Fruit fly (Drosophila melanogaster) whole organism, wandering third instar larva: ENCODE data around the gene Msp300.

Experiments used
- Abd-B ChIP-seq: fragments of >200 bp; optimal IDR thresholded peaks from 2 replicates; lab custom pipeline; 2017; ENCODE audit warnings: missing biosample characterization, missing genetic modification characterization
- Hr78 ChIP-seq: fragments of >200 bp; optimal IDR thresholded peaks from 2 replicates; lab custom pipeline; 2017; ENCODE audit warnings: missing biosample characterization, missing genetic modification characterization
- Hr83 ChIP-seq: fragments of 200-300 bp; sonication (Bioruptor generic); optimal IDR thresholded peaks from 2 replicates; lab custom pipeline; 2016; ENCODE audit warnings: missing biosample characterization, mild to moderate bottlenecking, missing genetic modification characterization, moderate library complexity; ENCODE audit not compliant: poor library complexity, severe bottlenecking
- dsf ChIP-seq: sonication (Bioruptor generic); optimal IDR thresholded peaks from 2 replicates; lab custom pipeline; 2016; ENCODE audit warnings: missing biosample characterization, missing genetic modification characterization, borderline replicate concordance
- ey ChIP-seq: fragments of 200-800 bp; sonication (Bioruptor generic); optimal IDR thresholded peaks from 2 replicates; lab custom pipeline; 2016; ENCODE audit warnings: missing biosample characterization, missing genetic modification characterization
- psq ChIP-seq: fragments of 200-800 bp; sonication (Bioruptor generic); optimal IDR thresholded peaks from 3 replicates; lab custom pipeline; 2017; ENCODE audit warnings: missing biosample characterization, mild to moderate bottlenecking, missing genetic modification characterization, moderate library complexity
- usp ChIP-seq: fragments of >200 bp; optimal IDR thresholded peaks from 2 replicates; lab custom pipeline; 2017; ENCODE audit warnings: missing biosample characterization, missing genetic modification characterization

DNA sequence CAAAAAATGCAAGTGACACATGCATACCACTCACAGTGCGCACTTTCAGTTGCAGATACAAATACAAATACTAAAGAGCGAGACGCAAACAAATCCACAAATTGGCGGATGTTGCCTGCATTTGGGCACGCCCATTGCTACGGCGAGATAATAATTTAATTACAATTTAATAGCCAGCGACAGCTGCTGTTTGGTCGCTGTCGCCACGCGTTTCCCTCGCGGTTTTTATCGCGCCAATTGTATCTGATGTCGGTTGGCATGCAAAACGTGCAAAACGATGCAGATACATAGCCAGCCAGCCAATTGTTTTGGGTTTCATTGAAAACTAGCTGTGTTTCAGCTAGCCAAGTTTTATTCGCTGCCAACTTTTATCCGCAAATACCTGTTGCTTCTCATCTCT lies 122.6 kb downstream of the Msp300 start:
- TF ChIP-seq Hr83 (GFP tag; lab: Kevin White, UChicago), result no peak
- no peak for TF ChIP-seq ey (GFP tag; lab: Kevin White, UChicago)
- TF ChIP-seq psq (GFP tag; lab: Kevin White, UChicago), result no peak
- no peak for TF ChIP-seq Hr78 (GFP tag; lab: Kevin White, UChicago)
- TF ChIP-seq Abd-B (GFP tag; lab: Kevin White, UChicago), result no peak
- no peak for TF ChIP-seq dsf (GFP tag; lab: Kevin White, UChicago)
- TF ChIP-seq usp (GFP tag; lab: Kevin White, UChicago), result no peak
